Worm (Caenorhabditis elegans): ENCODE measurements around the gene C53A3.4.

The C53A3.4 gene

ce11 chrV:5716508-5716907 is 42.2 kb downstream of the C53A3.4 start, which contains the start of gene K09H11.9:
K09H11.9 (minus strand) TSS chrV:5716608.
- TF ChIP-seq R02D3.7 (tag; optimal IDR thresholded peaks at IDR 0.05) (no peak), lin-39 (tag; optimal IDR thresholded peaks at IDR 0.05) (no peak), gmeb-1 (tag; optimal IDR thresholded peaks at IDR 0.05) (no peak), sma-3 (GFP tag; optimal IDR thresholded peaks at IDR 0.05) (no peak), unc-62 (GFP tag; optimal IDR thresholded peaks at IDR 0.05) (no peak), Y55F3AM.14 (GFP tag; optimal IDR thresholded peaks at IDR 0.05) (no peak), nhr-129 (tag; optimal IDR thresholded peaks at IDR 0.05) (no peak), zag-1 (tag; optimal IDR thresholded peaks at IDR 0.05) (no peak), nhr-21 (tag; optimal IDR thresholded peaks at IDR 0.05) (no peak), skn-1 (tag; optimal IDR thresholded peaks at IDR 0.05) (no peak), ztf-1 (GFP tag; conservative IDR thresholded peaks at IDR 0.05) (no peak), sem-4 (tag; optimal IDR thresholded peaks at IDR 0.05) (no peak), blmp-1 (tag; optimal IDR thresholded peaks at IDR 0.05; ENCODE audit: insufficient read depth) (no peak), ceh-82 (tag; optimal IDR thresholded peaks at IDR 0.05) (no peak), nhr-237 (tag; optimal IDR thresholded peaks at IDR 0.05) (no peak), F13H6.1 (tag; optimal IDR thresholded peaks at IDR 0.05) (no peak), sma-9 (GFP tag; optimal IDR thresholded peaks at IDR 0.05) (no peak), sma-9 (tag; optimal IDR thresholded peaks at IDR 0.05) (no peak), C34F6.9 (tag; optimal IDR thresholded peaks at IDR 0.05) (no peak), lin-11 (tag; optimal IDR thresholded peaks at IDR 0.05) (no peak)

- TF ChIP-seq ceh-82 (tag; optimal IDR thresholded peaks at IDR 0.05), result no peak
- no peak for TF ChIP-seq ceh-16 (tag; optimal IDR thresholded peaks at IDR 0.05)
- no peak for TF ChIP-seq dmd-4 (tag; optimal IDR thresholded peaks at IDR 0.05)
- TF ChIP-seq mbf-1 (tag; optimal IDR thresholded peaks at IDR 0.05), result no peak
- TF ChIP-seq fos-1 (tag; optimal IDR thresholded peaks at IDR 0.05), result no peak
- no peak for TF ChIP-seq elt-3 (tag; optimal IDR thresholded peaks at IDR 0.05)
- TF ChIP-seq lin-11 (tag; optimal IDR thresholded peaks at IDR 0.05), result no peak
- no peak for TF ChIP-seq mdl-1 (tag; optimal IDR thresholded peaks at IDR 0.05)
- TF ChIP-seq skn-1 (tag; optimal IDR thresholded peaks at IDR 0.05), result no peak
- TF ChIP-seq zag-1 (tag; optimal IDR thresholded peaks at IDR 0.05), result no peak
- TF ChIP-seq nhr-129 (tag; optimal IDR thresholded peaks at IDR 0.05), result no peak
These were observed 45.2 kb downstream of the C53A3.4 start for ce11 chrV:5713510-5713909.

ce11 chrV:5712652-5713051 is 46.0 kb downstream of the C53A3.4 start, which contains the start of gene gcst-1:
gcst-1 (plus strand) TSS chrV:5712928.
- TF ChIP-seq nhr-77 (tag; optimal IDR thresholded peaks at IDR 0.05) (no peak), nhr-6 (tag; optimal IDR thresholded peaks at IDR 0.05) (no peak), fos-1 (tag; optimal IDR thresholded peaks at IDR 0.05) (peak; percentile 78), nhr-11 (tag; optimal IDR thresholded peaks at IDR 0.05) (no peak), sma-9 (GFP tag; optimal IDR thresholded peaks at IDR 0.05) (peak; percentile 50), sma-9 (tag; optimal IDR thresholded peaks at IDR 0.05) (no peak), mbf-1 (tag; optimal IDR thresholded peaks at IDR 0.05) (no peak), nhr-10 (tag; optimal IDR thresholded peaks at IDR 0.05) (no peak), lin-13 (GFP tag; optimal IDR thresholded peaks at IDR 0.05) (no peak), crh-2 (tag; optimal IDR thresholded peaks at IDR 0.05) (peak; percentile 18), mdl-1 (tag; optimal IDR thresholded peaks at IDR 0.05) (peak in 1 of 2 experiments; percentile 12), ama-1 (optimal IDR thresholded peaks at IDR 0.05) (no peak), zag-1 (tag; optimal IDR thresholded peaks at IDR 0.05) (no peak), ZK546.5 (tag; optimal IDR thresholded peaks at IDR 0.05) (no peak), alr-1 (tag; optimal IDR thresholded peaks at IDR 0.05) (no peak)

ce11 chrV:5712189-5712588 is 46.5 kb downstream of the C53A3.4 start:
- TF ChIP-seq lsy-2 (tag; optimal IDR thresholded peaks at IDR 0.05), result peak in 1 of 2 experiments; percentile 9
- TF ChIP-seq C34F6.9 (tag; optimal IDR thresholded peaks at IDR 0.05), result peak; percentile 17
- no peak for TF ChIP-seq mbf-1 (tag; optimal IDR thresholded peaks at IDR 0.05)

ce11 chrV:5708331-5708730 is 50.3 kb downstream of the C53A3.4 start:
- TF ChIP-seq nhr-129 (tag; optimal IDR thresholded peaks at IDR 0.05) (no peak), sem-4 (tag; optimal IDR thresholded peaks at IDR 0.05) (no peak), mdl-1 (tag; optimal IDR thresholded peaks at IDR 0.05) (no peak), skn-1 (tag; optimal IDR thresholded peaks at IDR 0.05) (no peak), lin-13 (GFP tag; optimal IDR thresholded peaks at IDR 0.05) (no peak), lsy-2 (tag; optimal IDR thresholded peaks at IDR 0.05) (no peak), nhr-10 (tag; optimal IDR thresholded peaks at IDR 0.05) (no peak), mab-5 (tag; optimal IDR thresholded peaks at IDR 0.05) (no peak), C34F6.9 (tag; optimal IDR thresholded peaks at IDR 0.05) (no peak), ztf-1 (GFP tag; conservative IDR thresholded peaks at IDR 0.05) (no peak), snpc-4 (tag; optimal IDR thresholded peaks at IDR 0.05) (no peak), unc-39 (tag; optimal IDR thresholded peaks at IDR 0.05) (no peak), nhr-23 (tag; optimal IDR thresholded peaks at IDR 0.05) (no peak), blmp-1 (tag; optimal IDR thresholded peaks at IDR 0.05; ENCODE audit: insufficient read depth) (no peak), lin-11 (tag; optimal IDR thresholded peaks at IDR 0.05) (no peak), nhr-25 (tag; optimal IDR thresholded peaks at IDR 0.05) (no peak)

Data from whole organism, L2 larva.